Worm (Caenorhabditis elegans): ENCODE measurements around the gene C06A1.3.
A peak's percentile ranks its signal among the peaks of the same experiment; 100 is the strongest.

C06A1.3 gene

ce11 chrII:10558962-10559415 lies 13.1 kb upstream of the C06A1.3 start (continued):
- TF ChIP-seq T20F7.1 (GFP tag; optimal IDR thresholded peaks at IDR 0.05) (no peak), lsy-2 (tag; optimal IDR thresholded peaks at IDR 0.05) (peak; percentile 13 to 63), madf-9 (GFP tag; conservative IDR thresholded peaks at IDR 0.05) (peak; percentile 1; the same call in 1 of the 2 replicates), dve-1 (tag; optimal IDR thresholded peaks at IDR 0.05; ENCODE audit: insufficient read depth) (peak; percentile 66), ceh-20 (GFP tag; IDR thresholded peaks at IDR 0.05) (no peak), tra-1 (GFP tag; IDR thresholded peaks at IDR 0.05) (no peak), nhr-28 (tag; optimal IDR thresholded peaks at IDR 0.05) (peak; percentile 17), sdz-12 (GFP tag; optimal IDR thresholded peaks at IDR 0.05) (no peak), ctbp-1 (GFP tag; IDR thresholded peaks at IDR 0.05) (peak; percentile 51), fos-1 (tag; optimal IDR thresholded peaks at IDR 0.05) (no peak), nhr-42 (GFP tag; IDR thresholded peaks at IDR 0.05) (no peak), D1046.2 (GFP tag; IDR thresholded peaks at IDR 0.05) (no peak), nhr-41 (GFP tag; IDR thresholded peaks at IDR 0.05) (no peak), unc-39 (tag; optimal IDR thresholded peaks at IDR 0.05) (no peak), nhr-48 (tag; optimal IDR thresholded peaks at IDR 0.05) (no peak), lin-15B (tag; optimal IDR thresholded peaks at IDR 0.05) (no peak), ceh-32 (tag; optimal IDR thresholded peaks at IDR 0.05; ENCODE audit: poor library complexity) (no peak), egl-43 (GFP tag; IDR thresholded peaks at IDR 0.05) (no peak), mdt-29 (GFP tag; IDR thresholded peaks at IDR 0.05) (peak; percentile 58; the same call in 1 of the 2 replicates), F26F4.8 (GFP tag; conservative IDR thresholded peaks at IDR 0.05) (no peak), zip-11 (GFP tag; IDR thresholded peaks at IDR 0.05) (no peak), arid-1 (GFP tag; conservative IDR thresholded peaks at IDR 0.05) (no peak), ceh-28 (tag; optimal IDR thresholded peaks at IDR 0.05) (no peak), Y48G9A.11 (GFP tag; IDR thresholded peaks at IDR 0.05) (no peak), nhr-25 (tag; optimal IDR thresholded peaks at IDR 0.05; ENCODE audit: borderline replicate concordance, insufficient read depth) (peak; percentile 84), lin-38 (GFP tag; IDR thresholded peaks at IDR 0.05) (0 out of 2 replicates have a peak, but pooled peaks have one; percentile 16), nhr-6 (tag; optimal IDR thresholded peaks at IDR 0.05) (no peak), nhr-102 (tag; optimal IDR thresholded peaks at IDR 0.05) (no peak), ZK337.2 (GFP tag; IDR thresholded peaks at IDR 0.05) (no peak), mes-2 (tag; optimal IDR thresholded peaks at IDR 0.05; ENCODE audit: poor library complexity, severe bottlenecking) (peak; percentile 15), ZK546.5 (tag; optimal IDR thresholded peaks at IDR 0.05) (no peak), snpc-4 (tag; optimal IDR thresholded peaks at IDR 0.05) (no peak), nhr-77 (tag; optimal IDR thresholded peaks at IDR 0.05) (no peak), php-3 (GFP tag; IDR thresholded peaks at IDR 0.05) (peak; percentile 72), ceh-62 (tag; optimal IDR thresholded peaks at IDR 0.05) (no peak), jun-1 (tag; optimal IDR thresholded peaks at IDR 0.05) (no peak), saeg-2 (GFP tag; IDR thresholded peaks at IDR 0.05) (no peak), zfp-3 (GFP tag; conservative IDR thresholded peaks at IDR 0.05) (no peak), attf-4 (tag; optimal IDR thresholded peaks at IDR 0.05) (no peak), aly-2 (tag; optimal IDR thresholded peaks at IDR 0.05) (no peak), ztf-7 (tag; optimal IDR thresholded peaks at IDR 0.05) (no peak), rbr-2 (tag; optimal IDR thresholded peaks at IDR 0.05) (peak; percentile 40), Y5F2A.4 (GFP tag; optimal IDR thresholded peaks at IDR 0.05) (no peak), lin-13 (GFP tag; optimal IDR thresholded peaks at IDR 0.05) (no peak), nhr-76 (tag; optimal IDR thresholded peaks at IDR 0.05) (no peak), zip-2 (tag; optimal IDR thresholded peaks at IDR 0.05) (no peak), fkh-10 (GFP tag; optimal IDR thresholded peaks at IDR 0.05) (no peak), lin-39 (tag; optimal IDR thresholded peaks at IDR 0.05) (no peak), ztf-11 (tag; optimal IDR thresholded peaks at IDR 0.05) (no peak), ama-1 (optimal IDR thresholded peaks at IDR 0.05) (peak; percentile 3), lim-7 (GFP tag; IDR thresholded peaks at IDR 0.05) (no peak), hlh-30 (tag; optimal IDR thresholded peaks at IDR 0.05; ENCODE audit: insufficient read depth) (peak; percentile 98)

Measured in whole organism, L4 larva.